Fruit fly (Drosophila melanogaster): ENCODE measurements around the gene CG2126.

CG2126 gene

DNA sequence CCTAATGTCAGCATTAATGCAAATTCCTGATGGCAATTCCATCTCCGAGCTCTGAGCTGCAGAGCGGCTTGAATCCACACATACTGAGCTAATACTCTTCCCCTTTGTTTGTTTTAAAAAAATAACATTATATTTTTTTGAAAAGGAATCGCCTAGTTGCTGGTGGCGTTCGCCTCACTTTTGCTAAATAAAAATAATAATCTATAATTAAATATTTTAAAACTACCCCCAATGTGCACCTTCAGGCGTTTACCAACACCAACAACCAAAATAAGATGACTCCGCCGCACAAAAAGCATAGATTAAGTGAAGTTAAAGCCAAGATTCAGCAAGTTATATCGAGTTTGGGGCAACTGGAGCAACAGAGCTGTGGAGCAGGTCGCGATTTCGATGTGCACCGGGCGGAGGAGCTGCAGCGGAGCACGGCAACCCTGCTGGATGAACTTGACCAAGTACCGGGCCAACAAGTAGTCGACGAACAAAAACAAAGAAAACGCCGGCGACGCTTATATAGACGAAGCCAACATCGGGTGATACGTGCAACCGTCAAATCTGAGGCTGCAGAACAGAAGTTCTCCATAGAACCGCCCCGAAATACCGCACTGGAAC is 32.3 kb downstream of the CG2126 start, which contains the start of gene CG1896 (continued):
- TF ChIP-seq CG12391 (tag; optimal IDR thresholded peaks at IDR 0.05) (peak; percentile 49), inv (GFP tag; IDR thresholded peaks at IDR 0.05; ENCODE audit: partially characterized antibody) (no peak), E2f2 (GFP tag; IDR thresholded peaks at IDR 0.05) (no peak), ranshi (GFP tag; IDR thresholded peaks at IDR 0.05) (peak; percentile 48), nmo (GFP tag; optimal IDR thresholded peaks at IDR 0.05) (peak; percentile 38), Ets97D (GFP tag; optimal IDR thresholded peaks at IDR 0.05) (no peak), chm (GFP tag; IDR thresholded peaks at IDR 0.05) (0 out of 2 replicates have a peak, but pooled peaks have one; percentile 39), Hmx (GFP tag; optimal IDR thresholded peaks at IDR 0.05) (no peak), Nf-YB (GFP tag; optimal IDR thresholded peaks at IDR 0.05) (no peak), hkb (optimal IDR thresholded peaks at IDR 0.05) (no peak), hkb (GFP tag; IDR thresholded peaks at IDR 0.05) (peak; percentile 52; the same call in 1 of the 2 replicates), ci (GFP tag; IDR thresholded peaks at IDR 0.05) (peak; percentile 57; the same call in 1 of the 3 replicates), Drgx (GFP tag; IDR thresholded peaks at IDR 0.05) (peak; percentile 63), tin (GFP tag; optimal IDR thresholded peaks at IDR 0.05) (peak; percentile 48), CG14710 (tag; optimal IDR thresholded peaks at IDR 0.05) (peak; percentile 21), stwl (tag; optimal IDR thresholded peaks at IDR 0.05) (peak; percentile 59), sc (optimal IDR thresholded peaks at IDR 0.05) (no peak), sc (GFP tag; optimal IDR thresholded peaks at IDR 0.05) (no peak), mld (GFP tag; IDR thresholded peaks at IDR 0.05; ENCODE audit: partially characterized antibody) (no peak), pan (optimal IDR thresholded peaks at IDR 0.05) (no peak), pan (GFP tag; optimal IDR thresholded peaks at IDR 0.05 in 1 of 2, IDR thresholded peaks at IDR 0.05 in 1 of 2) (peak in 1 of 2 experiments; percentile 72), HLH3B (GFP tag; IDR thresholded peaks at IDR 0.05) (0 out of 2 replicates have a peak, but pooled peaks have one; percentile 10), CG12299 (tag; optimal IDR thresholded peaks at IDR 0.05) (no peak), CG11696 (GFP tag; IDR thresholded peaks at IDR 0.05) (no peak), Xbp1 (GFP tag; optimal IDR thresholded peaks at IDR 0.05) (peak; percentile 43), CG18262 (tag; optimal IDR thresholded peaks at IDR 0.05) (peak; percentile 48), CG9932 (GFP tag; IDR thresholded peaks at IDR 0.05) (peak; percentile 48; the same call in 1 of the 2 replicates), CG15011 (GFP tag; optimal IDR thresholded peaks at IDR 0.05) (no peak), Hr51 (GFP tag; optimal IDR thresholded peaks at IDR 0.05) (peak in 1 of 2 experiments; percentile 30), CG31388 (GFP tag; optimal IDR thresholded peaks at IDR 0.05) (no peak), CG10654 (GFP tag; optimal IDR thresholded peaks at IDR 0.05) (peak; percentile 45), CG10274 (GFP tag; optimal IDR thresholded peaks at IDR 0.05) (peak; percentile 15), CG4617 (GFP tag; optimal IDR thresholded peaks at IDR 0.05; ENCODE audit: borderline replicate concordance) (peak; percentile 40), gem (tag; optimal IDR thresholded peaks at IDR 0.05) (peak; percentile 63), CG9215 (GFP tag; IDR thresholded peaks at IDR 0.05) (no peak), CG4424 (GFP tag; optimal IDR thresholded peaks at IDR 0.05) (peak; percentile 52), CG9727 (GFP tag; optimal IDR thresholded peaks at IDR 0.05) (peak; percentile 55), vvl (GFP tag; IDR thresholded peaks at IDR 0.05) (peak; percentile 70), CG11456 (GFP tag; IDR thresholded peaks at IDR 0.05) (0 out of 3 replicates have a peak, but pooled peaks have one; percentile 41), CG3726 (GFP tag; IDR thresholded peaks at IDR 0.05) (no peak), CG8944 (GFP tag; optimal IDR thresholded peaks at IDR 0.05) (no peak), otp (GFP tag; IDR thresholded peaks at IDR 0.05) (0 out of 3 replicates have a peak, but pooled peaks have one; percentile 38), CG8924 (tag; optimal IDR thresholded peaks at IDR 0.05) (peak; percentile 60), dpn (GFP tag; optimal IDR thresholded peaks at IDR 0.05) (peak in 1 of 2 experiments; percentile 14), gcm2 (GFP tag; optimal IDR thresholded peaks at IDR 0.05) (no peak), sisA (GFP tag; IDR thresholded peaks at IDR 0.05) (peak; percentile 24; the same call in 1 of the 2 replicates), Med (GFP tag) (peak; percentile 72), Ssrp (tag; optimal IDR thresholded peaks at IDR 0.05) (peak; percentile 23), PHDP (tag; optimal IDR thresholded peaks at IDR 0.05) (peak; percentile 36), Chrac-16 (GFP tag; optimal IDR thresholded peaks at IDR 0.05) (peak; percentile 31)

Measured in whole organism, embryonic.